Worm (Caenorhabditis elegans): ENCODE measurements around the gene Y37D8A.6.

DNA sequence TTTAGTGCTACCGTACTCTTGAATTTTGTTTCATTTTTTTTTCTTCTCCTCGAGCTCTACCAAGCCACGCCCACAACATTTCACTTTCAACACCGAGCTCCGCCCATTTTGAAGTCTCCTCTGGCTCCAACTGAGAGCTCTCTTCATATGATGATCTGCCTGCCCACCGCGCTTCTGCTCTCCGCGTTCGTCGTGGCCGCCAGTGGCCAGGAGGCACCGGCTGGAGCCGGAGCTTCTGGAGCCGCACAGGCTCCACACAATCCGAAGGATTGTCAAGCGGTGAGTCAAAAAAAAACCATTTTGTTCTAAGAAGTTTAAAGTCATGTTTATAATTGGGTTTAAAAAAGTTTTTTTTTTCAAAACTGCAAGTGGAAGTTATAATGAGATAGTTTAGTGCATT lies 40.3 kb upstream of the Y37D8A.6 start, which contains the start of gene flp-14:
- no peak for TF ChIP-seq flh-1 (GFP tag; optimal IDR thresholded peaks at IDR 0.05)
- TF ChIP-seq sem-2 (GFP tag; optimal IDR thresholded peaks at IDR 0.05): no peak
- TF ChIP-seq mab-5 (tag; optimal IDR thresholded peaks at IDR 0.05): no peak
- no peak for TF ChIP-seq pha-4 (tag; optimal IDR thresholded peaks at IDR 0.05)
- TF ChIP-seq blmp-1 (tag; optimal IDR thresholded peaks at IDR 0.05): no peak
- no peak for TF ChIP-seq unc-120 (tag; optimal IDR thresholded peaks at IDR 0.05; ENCODE audit: poor library complexity, severe bottlenecking)
- TF ChIP-seq unc-62 (GFP tag; optimal IDR thresholded peaks at IDR 0.05): no peak
- TF ChIP-seq ztf-11 (tag; optimal IDR thresholded peaks at IDR 0.05): no peak
- no peak for TF ChIP-seq ces-1 (GFP tag; optimal IDR thresholded peaks at IDR 0.05)
- no peak for TF ChIP-seq bed-3 (GFP tag; optimal IDR thresholded peaks at IDR 0.05)
- TF ChIP-seq lin-13 (tag; optimal IDR thresholded peaks at IDR 0.05): no peak
